Worm (Caenorhabditis elegans) whole organism, L4 larva: ENCODE data around the gene cnep-1.

Experiments used
- F10B5.3 ChIP-seq: sonication (generic microtip); optimal IDR thresholded peaks from 2 replicates; lab custom pipeline; 2016; ENCODE audit warnings: mild to moderate bottlenecking, missing genetic modification characterization, missing compliant biosample characterization
- F44E2.7 ChIP-seq: fragments of 200-800 bp; sonication (Bioruptor generic); IDR thresholded peaks from 2 replicates; pipeline ENCODE4 v2.1.2; 2022; ENCODE audit warnings: missing genetic modification characterization, missing compliant biosample characterization
- Y105C5A.15 ChIP-seq: fragments of 200-800 bp; sonication (Bioruptor generic); IDR thresholded peaks from 2 replicates; pipeline ENCODE4 v1.3.6; 2022; ENCODE audit warnings: missing genetic modification characterization, missing compliant biosample characterization
- Y5F2A.4 ChIP-seq: fragments of 200-800 bp; sonication (Bioruptor generic); optimal IDR thresholded peaks from 2 replicates; lab custom pipeline; 2018; ENCODE audit warnings: mild to moderate bottlenecking, missing genetic modification characterization, missing compliant biosample characterization
- aha-1 ChIP-seq: fragments of 150-350 bp; peaks from one replicate; lab custom pipeline; 2014; ENCODE audit warnings: missing biosample characterization, missing genetic modification characterization
- arid-1 ChIP-seq: fragments of 200-800 bp; sonication (Bioruptor generic); conservative IDR thresholded peaks from 2 replicates; pipeline ENCODE4 v1.3.6; 2022; ENCODE audit warnings: missing genetic modification reagents, missing genetic modification characterization, missing compliant biosample characterization
- attf-4 ChIP-seq: sonication (generic microtip); optimal IDR thresholded peaks from 3 replicates; lab custom pipeline; 2017; ENCODE audit warnings: missing biosample characterization, missing genetic modification characterization
- ceh-20 ChIP-seq: fragments of 200-800 bp; sonication (Bioruptor generic); IDR thresholded peaks from 2 replicates; pipeline ENCODE4 v1.3.6; 2022; ENCODE audit warnings: missing genetic modification reagents, missing genetic modification characterization, missing compliant biosample characterization
- ceh-32 ChIP-seq: sonication (generic microtip); optimal IDR thresholded peaks from 2 replicates; lab custom pipeline; 2016; ENCODE audit warnings: mild to moderate bottlenecking, missing genetic modification characterization, missing compliant biosample characterization; ENCODE audit not compliant: poor library complexity
- ces-1 ChIP-seq: fragments of 150-350 bp; sonication (generic microtip); optimal IDR thresholded peaks from 4 replicates; lab custom pipeline; 2014; ENCODE audit warnings: missing biosample characterization, missing genetic modification reagents, missing genetic modification characterization
- ctbp-1 ChIP-seq: fragments of 200-800 bp; sonication (Bioruptor generic); IDR thresholded peaks from 2 replicates; pipeline ENCODE4 v1.3.6; 2022; ENCODE audit warnings: missing genetic modification reagents, missing genetic modification characterization, missing compliant biosample characterization
- daf-12 ChIP-seq: fragments of 150-350 bp; optimal IDR thresholded peaks from 2 replicates; lab custom pipeline; 2014; ENCODE audit warnings: missing biosample characterization, missing genetic modification reagents, missing genetic modification characterization
- daf-16 ChIP-seq, 3 experiments: sonication (generic microtip); optimal IDR thresholded peaks; 2 replicates each; lab custom pipeline; 2016 to 2017; ENCODE audit warnings: missing genetic modification characterization in 3 of 3, missing genetic modification reagents in 3 of 3, mild to moderate bottlenecking in 2 of 3, missing compliant biosample characterization in 2 of 3, missing biosample characterization in 1 of 3, moderate library complexity in 1 of 3
- daf-19 ChIP-seq: fragments of 200-800 bp; sonication (Bioruptor generic); conservative IDR thresholded peaks from 2 replicates; pipeline ENCODE4 v1.3.6; 2022; ENCODE audit warnings: missing genetic modification characterization, missing compliant biosample characterization
- dmd-6 ChIP-seq: fragments of 200-800 bp; sonication (Bioruptor generic); IDR thresholded peaks from 2 replicates; pipeline ENCODE4 v1.3.6; 2022; ENCODE audit warnings: missing genetic modification reagents, missing genetic modification characterization, missing compliant biosample characterization
- dmd-8 ChIP-seq: fragments of 200-800 bp; sonication (Bioruptor generic); IDR thresholded peaks from 2 replicates; pipeline ENCODE4 v1.3.6; 2022; ENCODE audit warnings: missing genetic modification characterization, missing compliant biosample characterization
- dpl-1 ChIP-seq: fragments of 150-350 bp; optimal IDR thresholded peaks from 2 replicates; lab custom pipeline; 2014; ENCODE audit warnings: missing biosample characterization, missing genetic modification reagents, missing genetic modification characterization
- duxl-1 ChIP-seq: sonication (generic microtip); optimal IDR thresholded peaks from 2 replicates; lab custom pipeline; 2016; ENCODE audit warnings: mild to moderate bottlenecking, missing genetic modification characterization, moderate library complexity, missing compliant biosample characterization; ENCODE audit not compliant: poor library complexity
- dve-1 ChIP-seq: sonication (generic microtip); optimal IDR thresholded peaks from 2 replicates; lab custom pipeline; 2017; ENCODE audit warnings: antibody characterized with exemption, mild to moderate bottlenecking, missing genetic modification characterization, missing compliant biosample characterization; ENCODE audit not compliant: insufficient read depth
- gei-8 ChIP-seq: fragments of 200-800 bp; sonication (Bioruptor generic); optimal IDR thresholded peaks from 2 replicates; lab custom pipeline; 2018; ENCODE audit warnings: mild to moderate bottlenecking, missing genetic modification characterization, missing compliant biosample characterization
- hlh-11 ChIP-seq: fragments of 200-800 bp; sonication (Bioruptor generic); optimal IDR thresholded peaks from 2 replicates; lab custom pipeline; 2018; ENCODE audit warnings: mild to moderate bottlenecking, missing genetic modification characterization, missing compliant biosample characterization
- hlh-30 ChIP-seq: sonication (generic microtip); optimal IDR thresholded peaks from 2 replicates; lab custom pipeline; 2017; ENCODE audit warnings: antibody characterized with exemption, mild to moderate bottlenecking, missing genetic modification characterization, missing compliant biosample characterization; ENCODE audit not compliant: insufficient read depth
- hmg-1.1 ChIP-seq: fragments of 200-800 bp; sonication (Bioruptor generic); IDR thresholded peaks from 2 replicates; pipeline ENCODE4 v1.3.6; 2022; ENCODE audit warnings: missing genetic modification reagents, missing genetic modification characterization, missing compliant biosample characterization
- jun-1 ChIP-seq: fragments of 150-350 bp; optimal IDR thresholded peaks from 2 replicates; lab custom pipeline; 2014; ENCODE audit warnings: missing biosample characterization, missing genetic modification reagents, missing genetic modification characterization
- lim-7 ChIP-seq: fragments of 200-800 bp; sonication (Bioruptor generic); IDR thresholded peaks from 2 replicates; pipeline ENCODE4 v1.3.6; 2022; ENCODE audit warnings: missing genetic modification characterization, missing compliant biosample characterization
- lsy-2 ChIP-seq, 2 experiments: fragments of 150-350 bp in 1 of 2; sonication (generic microtip) in 1 of 2; optimal IDR thresholded peaks; 2 replicates each; lab custom pipeline; 2014 to 2017; ENCODE audit warnings: missing biosample characterization in 2 of 2, missing genetic modification characterization in 2 of 2
- madf-5 ChIP-seq, 2 experiments: fragments of 200-800 bp; sonication (Bioruptor generic); IDR thresholded peaks; 2 replicates each; pipeline ENCODE4 v1.3.6; 2022; ENCODE audit warnings: missing compliant biosample characterization in 2 of 2, missing genetic modification characterization in 2 of 2
- mdl-1 ChIP-seq, 2 experiments: fragments of 150-350 bp in 1 of 2; sonication (generic microtip) in 1 of 2; optimal IDR thresholded peaks; 2 replicates each; lab custom pipeline; 2014 to 2017; ENCODE audit warnings: missing biosample characterization in 2 of 2, missing genetic modification characterization in 2 of 2
- mdt-29 ChIP-seq: fragments of 200-800 bp; sonication (Bioruptor generic); IDR thresholded peaks from 2 replicates; pipeline ENCODE4 v1.3.6; 2022; ENCODE audit warnings: missing genetic modification reagents, missing genetic modification characterization, missing compliant biosample characterization
- mes-2 ChIP-seq: sonication (generic microtip); optimal IDR thresholded peaks from 2 replicates; lab custom pipeline; 2016; ENCODE audit warnings: missing genotype, mild to moderate bottlenecking, missing genetic modification characterization, missing compliant biosample characterization; ENCODE audit not compliant: poor library complexity, severe bottlenecking
- nhr-11 ChIP-seq: fragments of 150-350 bp; optimal IDR thresholded peaks from 2 replicates; lab custom pipeline; 2014; ENCODE audit warnings: missing biosample characterization, missing genetic modification characterization
- nhr-111 ChIP-seq: fragments of 200-800 bp; sonication (Bioruptor generic); optimal IDR thresholded peaks from 2 replicates; lab custom pipeline; 2018; ENCODE audit warnings: mild to moderate bottlenecking, missing genetic modification characterization, missing compliant biosample characterization
- nhr-28 ChIP-seq: fragments of 150-350 bp; optimal IDR thresholded peaks from 2 replicates; lab custom pipeline; 2014; ENCODE audit warnings: missing biosample characterization, missing genetic modification characterization
- nhr-42 ChIP-seq: fragments of 200-800 bp; sonication (Bioruptor generic); IDR thresholded peaks from 2 replicates; pipeline ENCODE4 v1.3.6; 2022; ENCODE audit warnings: missing genetic modification characterization, missing compliant biosample characterization
- nhr-48 ChIP-seq: sonication (generic microtip); optimal IDR thresholded peaks from 2 replicates; lab custom pipeline; 2016; ENCODE audit warnings: mild to moderate bottlenecking, missing genetic modification characterization, missing compliant biosample characterization
- nhr-6 ChIP-seq: fragments of 150-350 bp; optimal IDR thresholded peaks from 2 replicates; lab custom pipeline; 2014; ENCODE audit warnings: missing biosample characterization, missing genetic modification characterization
- rbr-2 ChIP-seq: sonication (generic microtip); optimal IDR thresholded peaks from 2 replicates; lab custom pipeline; 2016; ENCODE audit warnings: missing genotype, missing genetic modification characterization, missing compliant biosample characterization
- saeg-2 ChIP-seq: fragments of 200-800 bp; sonication (Bioruptor generic); IDR thresholded peaks from 2 replicates; pipeline ENCODE4 v1.3.6; 2022; ENCODE audit warnings: missing genetic modification reagents, missing genetic modification characterization, missing compliant biosample characterization
- set-16 ChIP-seq: fragments of 200-800 bp; sonication (Bioruptor generic); IDR thresholded peaks from 2 replicates; pipeline ENCODE4 v1.3.6; 2022; ENCODE audit warnings: missing genetic modification reagents, missing genetic modification characterization, missing compliant biosample characterization
- skn-1 ChIP-seq: fragments of 150-350 bp; optimal IDR thresholded peaks from 2 replicates; lab custom pipeline; 2014; ENCODE audit warnings: missing biosample characterization, missing genetic modification characterization
- spr-1 ChIP-seq: sonication (generic microtip); optimal IDR thresholded peaks from 2 replicates; lab custom pipeline; 2016; ENCODE audit warnings: mild to moderate bottlenecking, missing genetic modification characterization, missing compliant biosample characterization
- unc-130 ChIP-seq: sonication (generic microtip); optimal IDR thresholded peaks from 2 replicates; lab custom pipeline; 2016; ENCODE audit warnings: missing genetic modification reagents, missing genetic modification characterization, missing compliant biosample characterization
- unc-39 ChIP-seq: sonication (generic microtip); optimal IDR thresholded peaks from 2 replicates; lab custom pipeline; 2017; ENCODE audit warnings: missing biosample characterization, missing genetic modification characterization
- unc-62 ChIP-seq, 3 experiments: fragments of 150-350 bp in 1 of 3; sonication (generic microtip); optimal IDR thresholded peaks in 2 of 3; peaks in 1 of 3; 1 replicate in 1 of 3; 2 replicates in 2 of 3; lab custom pipeline; 2014 to 2017; ENCODE audit warnings: missing biosample characterization in 3 of 3, missing genetic modification characterization in 3 of 3, missing genetic modification reagents in 3 of 3, missing genotype in 1 of 3
- vab-7 ChIP-seq: fragments of 200-800 bp; sonication (Bioruptor generic); IDR thresholded peaks from 2 replicates; pipeline ENCODE4 v1.3.6; 2022; ENCODE audit warnings: missing genetic modification reagents, missing genetic modification characterization, missing compliant biosample characterization
- zag-1 ChIP-seq: fragments of 150-350 bp; optimal IDR thresholded peaks from 2 replicates; lab custom pipeline; 2014; ENCODE audit warnings: missing biosample characterization, missing genetic modification characterization

cnep-1 gene

DNA sequence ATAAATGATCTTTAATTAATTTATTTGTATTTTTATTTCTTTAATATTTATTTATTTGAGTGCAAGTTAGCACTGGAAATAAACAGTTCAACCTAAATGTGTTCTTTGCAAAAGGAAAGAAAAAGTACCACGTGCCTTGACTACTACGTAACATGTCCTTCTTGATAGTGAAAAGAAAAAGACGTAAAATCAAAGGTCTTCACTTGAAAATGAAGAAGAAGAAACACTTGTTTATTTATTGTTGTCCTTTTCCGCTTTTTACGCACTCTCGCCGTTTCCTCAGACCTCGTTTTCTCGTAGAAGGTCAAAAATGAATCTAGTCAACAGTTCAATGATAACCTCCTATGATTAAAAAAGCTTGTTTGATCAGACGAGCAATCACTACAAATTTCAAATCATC, 32.2 kb upstream of the cnep-1 start:
- TF ChIP-seq nhr-111 (GFP tag; lab: Kevin White, UChicago) (no peak), ceh-20 (GFP tag; lab: Robert Waterston, UW) (no peak), daf-19 (no peak), zag-1 (tag; lab: Kevin White, UChicago) (no peak), hlh-11 (tag; lab: Kevin White, UChicago) (peak; percentile 3), mdl-1 (tag; optimal IDR thresholded peaks at IDR 0.05; lab: Kevin White, UChicago) (peak in 1 of 2 experiments; percentile 23), madf-5 (GFP tag; IDR thresholded peaks at IDR 0.05; lab: Robert Waterston, UW) (no peak), ceh-32 (no peak), dve-1 (tag; lab: Kevin White, UChicago) (peak; percentile 26), ces-1 (no peak), nhr-48 (no peak), nhr-11 (tag; lab: Kevin White, UChicago) (no peak), dmd-8 (no peak), jun-1 (tag; lab: Kevin White, UChicago) (no peak), rbr-2 (tag; lab: Kevin White, UChicago) (no peak), attf-4 (tag; lab: Kevin White, UChicago) (no peak), mdt-29 (GFP tag; lab: Robert Waterston, UW) (no peak), aha-1 (tag; lab: Kevin White, UChicago) (no peak), lim-7 (GFP tag; lab: Robert Waterston, UW) (no peak), daf-16 (GFP tag; optimal IDR thresholded peaks at IDR 0.05; lab: Kevin White, UChicago) (no peak), daf-16 (tag; optimal IDR thresholded peaks at IDR 0.05; lab: Kevin White, UChicago) (peak; percentile 39), dpl-1 (GFP tag; lab: Kevin White, UChicago) (no peak), vab-7 (GFP tag; lab: Robert Waterston, UW) (no peak), nhr-42 (GFP tag; lab: Robert Waterston, UW) (no peak), nhr-6 (tag; lab: Kevin White, UChicago) (no peak), Y5F2A.4 (no peak), hlh-30 (peak; percentile 38), hmg-1.1 (GFP tag; lab: Robert Waterston, UW) (no peak), lsy-2 (tag; optimal IDR thresholded peaks at IDR 0.05; lab: Kevin White, UChicago) (peak in 1 of 2 experiments; percentile 16), nhr-28 (tag; lab: Kevin White, UChicago) (peak; percentile 56)

DNA sequence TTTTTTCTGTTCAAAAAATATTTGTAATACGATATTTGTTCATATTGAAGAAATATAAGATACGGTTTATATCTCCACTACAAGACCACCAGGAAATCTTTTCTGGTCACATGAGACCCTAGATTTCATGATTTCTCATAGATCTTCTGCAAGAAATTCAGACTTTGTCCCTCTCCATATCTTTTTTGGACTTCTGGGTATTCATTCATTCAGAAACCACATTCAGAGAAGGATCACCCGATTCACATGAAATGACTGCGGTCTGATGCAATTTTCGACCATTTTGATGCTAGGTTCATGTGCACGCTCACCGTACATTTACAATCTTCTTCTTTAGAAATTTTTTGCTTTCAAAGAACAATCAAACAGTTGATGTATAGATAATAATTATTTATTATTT, 30.3 kb upstream of the cnep-1 start:
- peak in 1 of 2 experiments; percentile 63 for TF ChIP-seq unc-62 (GFP tag; optimal IDR thresholded peaks at IDR 0.05 in 1 of 2; lab: Kevin White, UChicago)
- TF ChIP-seq unc-62 (tag; optimal IDR thresholded peaks at IDR 0.05; lab: Kevin White, UChicago), result no peak
- TF ChIP-seq nhr-28 (tag; lab: Kevin White, UChicago), result peak; percentile 73
- peak; percentile 38 for TF ChIP-seq hlh-30
- TF ChIP-seq mdl-1 (tag; optimal IDR thresholded peaks at IDR 0.05; lab: Kevin White, UChicago), result peak in 1 of 2 experiments; percentile 67
- TF ChIP-seq hlh-11 (tag; lab: Kevin White, UChicago), result peak; percentile 51
- TF ChIP-seq dmd-6 (GFP tag; lab: Robert Waterston, UW), result no peak

DNA sequence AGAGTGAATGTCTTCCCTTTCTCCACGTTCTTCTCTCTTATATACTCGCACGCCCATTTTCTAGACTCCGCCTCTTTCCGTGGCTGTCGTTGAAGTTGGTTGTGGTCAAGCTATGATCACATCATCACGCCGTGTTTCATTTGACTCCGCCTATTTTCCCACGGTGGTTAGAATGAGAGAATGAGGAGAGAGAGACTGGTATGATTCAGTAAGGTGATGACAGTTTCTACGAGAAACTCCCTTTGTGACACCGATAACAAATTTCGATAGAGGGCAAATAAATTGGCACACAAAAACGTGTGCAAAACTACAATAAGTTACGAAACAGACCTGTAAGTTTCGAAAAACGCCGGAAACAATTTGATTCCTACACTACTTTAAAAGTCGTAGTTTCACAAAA, 29.6 kb upstream of the cnep-1 start:
- TF ChIP-seq skn-1 (tag; lab: Kevin White, UChicago) (no peak), dve-1 (tag; lab: Kevin White, UChicago) (no peak), daf-12 (tag; lab: Kevin White, UChicago) (no peak), duxl-1 (tag; lab: Kevin White, UChicago) (no peak), dmd-6 (GFP tag; lab: Robert Waterston, UW) (peak; percentile 65), arid-1 (no peak), saeg-2 (GFP tag; lab: Robert Waterston, UW) (no peak), F44E2.7 (GFP tag; lab: Robert Waterston, UW) (no peak), F10B5.3 (tag; lab: Kevin White, UChicago) (no peak), hmg-1.1 (GFP tag; lab: Robert Waterston, UW) (no peak), unc-62 (GFP tag; optimal IDR thresholded peaks at IDR 0.05 in 1 of 2; lab: Kevin White, UChicago) (peak in 1 of 2 experiments; percentile 59), unc-62 (tag; optimal IDR thresholded peaks at IDR 0.05; lab: Kevin White, UChicago) (no peak), set-16 (GFP tag; lab: Robert Waterston, UW) (no peak), Y105C5A.15 (no peak), unc-39 (no peak), nhr-6 (tag; lab: Kevin White, UChicago) (no peak), spr-1 (no peak), ceh-20 (GFP tag; lab: Robert Waterston, UW) (no peak), unc-130 (no peak), mes-2 (tag; lab: Kevin White, UChicago) (no peak), ctbp-1 (no peak), ces-1 (no peak), gei-8 (GFP tag; lab: Kevin White, UChicago) (no peak), jun-1 (tag; lab: Kevin White, UChicago) (no peak)
